Worm (Caenorhabditis elegans) whole organism, late embryonic: ENCODE results near the gene fbxa-56.

Source experiments
- C08G9.2 ChIP-seq: sonication (generic microtip); optimal IDR thresholded peaks from 2 replicates; lab custom pipeline; 2016; ENCODE audit warnings: mild to moderate bottlenecking, missing genetic modification characterization, moderate library complexity, missing compliant biosample characterization
- C38D4.7 ChIP-seq: fragments of 200-800 bp; sonication (Bioruptor generic); optimal IDR thresholded peaks from 2 replicates; lab custom pipeline; 2018; ENCODE audit warnings: mild to moderate bottlenecking, missing genetic modification characterization, moderate library complexity, missing compliant biosample characterization
- F13H6.1 ChIP-seq: sonication (generic microtip); optimal IDR thresholded peaks from 2 replicates; lab custom pipeline; 2016; ENCODE audit warnings: missing genetic modification characterization, missing compliant biosample characterization
- K09A11.1 ChIP-seq: sonication (generic microtip); optimal IDR thresholded peaks from 2 replicates; lab custom pipeline; 2017; ENCODE audit warnings: antibody characterized with exemption, mild to moderate bottlenecking, missing genetic modification characterization, missing compliant biosample characterization; ENCODE audit not compliant: insufficient read depth
- T23F11.4 ChIP-seq: fragments of 200-800 bp; sonication (Bioruptor generic); optimal IDR thresholded peaks from 2 replicates; lab custom pipeline; 2018; ENCODE audit warnings: mild to moderate bottlenecking, missing genetic modification characterization, missing compliant biosample characterization
- ama-1 ChIP-seq: fragments of 150-350 bp; optimal IDR thresholded peaks from 2 replicates; lab custom pipeline; 2014
- ceh-14 ChIP-seq: sonication (generic microtip); optimal IDR thresholded peaks from 2 replicates; lab custom pipeline; 2016; ENCODE audit warnings: missing genotype, missing genetic modification characterization, missing compliant biosample characterization
- ceh-18 ChIP-seq: sonication (generic microtip); optimal IDR thresholded peaks from 2 replicates; lab custom pipeline; 2016; ENCODE audit warnings: missing genetic modification characterization, missing compliant biosample characterization
- ceh-2 ChIP-seq: sonication (generic microtip); optimal IDR thresholded peaks from 2 replicates; lab custom pipeline; 2016; ENCODE audit warnings: missing genotype, missing genetic modification characterization, missing compliant biosample characterization
- ceh-24 ChIP-seq: sonication (generic microtip); optimal IDR thresholded peaks from 2 replicates; lab custom pipeline; 2016; ENCODE audit warnings: mild to moderate bottlenecking, missing genetic modification characterization, missing compliant biosample characterization
- ceh-30 ChIP-seq: fragments of 150-350 bp; optimal IDR thresholded peaks from 2 replicates; lab custom pipeline; 2014; ENCODE audit warnings: missing biosample characterization, missing genetic modification characterization
- ceh-31 ChIP-seq: sonication (generic microtip); optimal IDR thresholded peaks from 2 replicates; lab custom pipeline; 2016; ENCODE audit warnings: missing genetic modification characterization, missing compliant biosample characterization
- ceh-45 ChIP-seq: fragments of 200-800 bp; sonication (Bioruptor generic); IDR thresholded peaks from 2 replicates; pipeline ENCODE4 v1.3.6; 2022; ENCODE audit warnings: missing genetic modification reagents, missing genetic modification characterization, missing compliant biosample characterization
- ceh-48 ChIP-seq: sonication (generic microtip); optimal IDR thresholded peaks from 2 replicates; lab custom pipeline; 2016; ENCODE audit warnings: missing genetic modification characterization, inconsistent platforms, missing compliant biosample characterization
- ceh-6 ChIP-seq: fragments of 200-800 bp; sonication (Bioruptor generic); optimal IDR thresholded peaks from 2 replicates; lab custom pipeline; 2018; ENCODE audit warnings: mild to moderate bottlenecking, missing genetic modification characterization, missing compliant biosample characterization
- ceh-9 ChIP-seq: sonication (generic microtip); optimal IDR thresholded peaks from 2 replicates; lab custom pipeline; 2016; ENCODE audit warnings: mild to moderate bottlenecking, missing genetic modification characterization, inconsistent platforms, missing compliant biosample characterization
- che-1 ChIP-seq: sonication (generic microtip); optimal IDR thresholded peaks from 2 replicates; lab custom pipeline; 2016; ENCODE audit warnings: mild to moderate bottlenecking, missing genetic modification characterization, missing compliant biosample characterization
- dmd-4 ChIP-seq: sonication (generic microtip); optimal IDR thresholded peaks from 2 replicates; lab custom pipeline; 2016; ENCODE audit warnings: borderline replicate concordance, missing genetic modification characterization, missing compliant biosample characterization
- dve-1 ChIP-seq: sonication (generic microtip); optimal IDR thresholded peaks from 2 replicates; lab custom pipeline; 2017; ENCODE audit warnings: antibody characterized with exemption, mild to moderate bottlenecking, missing genetic modification characterization, missing compliant biosample characterization
- elt-2 ChIP-seq: sonication (generic microtip); optimal IDR thresholded peaks from 2 replicates; lab custom pipeline; 2016; ENCODE audit warnings: missing genetic modification reagents, missing genetic modification characterization, missing compliant biosample characterization
- ets-4 ChIP-seq: sonication (generic microtip); optimal IDR thresholded peaks from 2 replicates; lab custom pipeline; 2016; ENCODE audit warnings: missing genetic modification characterization, missing compliant biosample characterization
- fax-1 ChIP-seq: sonication (generic microtip); optimal IDR thresholded peaks from 2 replicates; lab custom pipeline; 2016; ENCODE audit warnings: missing genotype, missing genetic modification characterization, missing compliant biosample characterization
- fkh-10 ChIP-seq: fragments of 150-350 bp; optimal IDR thresholded peaks from 2 replicates; lab custom pipeline; 2014; ENCODE audit warnings: missing biosample characterization, missing genetic modification reagents, missing genetic modification characterization
- hlh-13 ChIP-seq: fragments of 200-800 bp; sonication (Bioruptor generic); optimal IDR thresholded peaks from 2 replicates; lab custom pipeline; 2018; ENCODE audit warnings: mild to moderate bottlenecking, missing genetic modification characterization, missing compliant biosample characterization
- hlh-30 ChIP-seq: sonication (generic microtip); optimal IDR thresholded peaks from 2 replicates; lab custom pipeline; 2017; ENCODE audit warnings: antibody characterized with exemption, missing genetic modification characterization, missing compliant biosample characterization; ENCODE audit not compliant: insufficient read depth
- madf-2 ChIP-seq: sonication (generic microtip); optimal IDR thresholded peaks from 2 replicates; lab custom pipeline; 2017; ENCODE audit warnings: missing genetic modification characterization, missing compliant biosample characterization
- mec-3 ChIP-seq: sonication (generic microtip); optimal IDR thresholded peaks from 2 replicates; lab custom pipeline; 2016; ENCODE audit warnings: borderline replicate concordance, missing genetic modification characterization, missing compliant biosample characterization
- nfya-1 ChIP-seq: sonication (generic microtip); optimal IDR thresholded peaks from 2 replicates; lab custom pipeline; 2017; ENCODE audit warnings: missing genetic modification characterization, mild to moderate bottlenecking, missing compliant biosample characterization, antibody characterized with exemption, moderate library complexity
- nhr-11 ChIP-seq: fragments of 150-350 bp; optimal IDR thresholded peaks from 2 replicates; lab custom pipeline; 2014; ENCODE audit warnings: missing biosample characterization, missing genetic modification characterization
- nhr-232 ChIP-seq: sonication (generic microtip); optimal IDR thresholded peaks from 2 replicates; lab custom pipeline; 2016; ENCODE audit warnings: missing genetic modification characterization, missing compliant biosample characterization
- pqm-1 ChIP-seq: sonication (generic microtip); optimal IDR thresholded peaks from 2 replicates; lab custom pipeline; 2016; ENCODE audit warnings: missing genetic modification characterization, missing compliant biosample characterization
- rnt-1 ChIP-seq: sonication (generic microtip); optimal IDR thresholded peaks from 2 replicates; lab custom pipeline; 2016; ENCODE audit warnings: missing genetic modification characterization, missing compliant biosample characterization
- sox-2 ChIP-seq: fragments of 200-800 bp; sonication (Bioruptor generic); IDR thresholded peaks from 2 replicates; pipeline ENCODE4 v1.3.6; 2022; ENCODE audit warnings: missing genetic modification reagents, missing genetic modification characterization, missing compliant biosample characterization
- sox-4 ChIP-seq: sonication (generic microtip); optimal IDR thresholded peaks from 2 replicates; lab custom pipeline; 2017; ENCODE audit warnings: mild to moderate bottlenecking, missing genetic modification characterization, inconsistent platforms, missing compliant biosample characterization
- syd-9 ChIP-seq: sonication (generic microtip); optimal IDR thresholded peaks from 2 replicates; lab custom pipeline; 2016; ENCODE audit warnings: mild to moderate bottlenecking, missing genetic modification characterization, moderate library complexity, missing compliant biosample characterization
- tbx-2 ChIP-seq: sonication (generic microtip); optimal IDR thresholded peaks from 2 replicates; lab custom pipeline; 2016; ENCODE audit warnings: missing genetic modification characterization, missing compliant biosample characterization
- ttx-3 ChIP-seq: sonication (generic microtip); optimal IDR thresholded peaks from 2 replicates; lab custom pipeline; 2016; ENCODE audit warnings: missing genetic modification reagents, missing genetic modification characterization, missing compliant biosample characterization
- unc-3 ChIP-seq, 2 experiments: fragments of 200-800 bp in 1 of 2; sonication (Bioruptor generic) in 1 of 2; sonication (generic microtip) in 1 of 2; conservative IDR thresholded peaks in 1 of 2; optimal IDR thresholded peaks in 1 of 2; 2 replicates each; pipeline versions ENCODE4 v1.3.6 to Lab custom; 2016 to 2022; ENCODE audit warnings: missing compliant biosample characterization in 2 of 2, missing genetic modification characterization in 2 of 2, missing genetic modification reagents in 1 of 2
- unc-42 ChIP-seq: sonication (generic microtip); optimal IDR thresholded peaks from 2 replicates; lab custom pipeline; 2016; ENCODE audit warnings: missing genotype, missing genetic modification characterization, missing compliant biosample characterization
- unc-55 ChIP-seq: sonication (generic microtip); optimal IDR thresholded peaks from 2 replicates; lab custom pipeline; 2017; ENCODE audit warnings: missing biosample characterization, missing genetic modification reagents, missing genetic modification characterization
- zip-5 ChIP-seq: sonication (generic microtip); optimal IDR thresholded peaks from 2 replicates; lab custom pipeline; 2016; ENCODE audit warnings: missing genetic modification characterization, missing compliant biosample characterization

fbxa-56 gene

DNA sequence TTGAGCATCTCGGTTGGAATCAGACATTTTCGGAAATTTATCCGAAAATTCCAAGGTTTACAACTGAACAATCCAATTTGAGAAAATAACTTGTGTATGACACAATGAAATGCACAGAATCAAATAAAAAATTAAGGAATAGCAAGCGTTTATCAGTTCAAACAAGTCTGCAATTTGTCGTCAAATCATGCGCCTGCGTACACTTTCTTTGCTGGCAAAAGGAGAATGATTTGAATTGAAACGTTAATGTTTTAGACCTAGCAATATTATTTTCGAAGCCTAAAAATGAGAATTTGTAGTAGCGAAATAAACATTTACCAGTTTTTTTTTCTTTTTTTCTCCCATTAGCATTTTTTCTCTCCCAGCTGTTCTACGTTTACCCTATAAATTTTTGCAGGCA is 12.6 kb upstream of the fbxa-56 start, which contains the start of the genes fbxa-67 and fbxa-11:
Gene fbxa-67 (minus strand): TSS at position 199 of the 400 bp plus-strand sequence.
Gene fbxa-11 (plus strand): TSS at position 398 of the 400 bp plus-strand sequence.
- TF ChIP-seq tbx-2 (tag; lab: Kevin White, UChicago) (no peak), ets-4 (tag; lab: Kevin White, UChicago) (no peak)

DNA sequence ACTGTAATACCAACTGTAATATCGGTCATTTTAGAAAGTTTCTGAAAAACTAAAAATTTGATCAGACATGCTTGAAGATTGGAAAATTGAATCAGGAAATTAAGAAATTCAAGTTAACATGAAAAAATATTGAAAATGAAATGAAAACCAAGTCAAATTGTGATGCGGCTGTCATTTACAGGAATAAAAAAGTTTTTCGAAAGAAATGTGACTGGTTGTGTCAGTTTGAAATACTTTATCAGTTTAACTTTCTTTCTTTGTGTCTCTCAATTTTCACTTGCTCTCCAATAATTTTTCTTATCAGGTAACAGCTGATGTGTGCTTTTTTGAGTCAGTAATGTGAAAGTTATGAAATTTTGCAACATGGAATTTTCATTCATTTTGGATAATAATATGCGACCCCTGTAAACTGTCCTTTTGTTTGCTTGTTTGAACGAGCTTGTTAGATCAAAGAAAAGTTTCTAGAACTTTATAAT is 8.4 kb upstream of the fbxa-56 start, which contains the start of gene fbxa-60:
Gene fbxa-60 (minus strand): TSS at position 51 of the 476 bp plus-strand sequence.
- TF ChIP-seq dve-1 (tag; lab: Kevin White, UChicago) = no peak
- TF ChIP-seq syd-9 (tag; lab: Kevin White, UChicago) = no peak
- TF ChIP-seq zip-5 = no peak
- no peak for TF ChIP-seq C38D4.7 (GFP tag; lab: Kevin White, UChicago)
- TF ChIP-seq madf-2 = no peak
- TF ChIP-seq ceh-14 (tag; lab: Kevin White, UChicago) = no peak
- TF ChIP-seq ceh-24 (tag; lab: Kevin White, UChicago) = no peak
- TF ChIP-seq hlh-30 (tag; lab: Kevin White, UChicago) = no peak
- no peak for TF ChIP-seq ceh-6
- TF ChIP-seq dmd-4 = no peak
- TF ChIP-seq unc-42 (tag; lab: Kevin White, UChicago) = no peak
- TF ChIP-seq unc-55 (GFP tag; lab: Kevin White, UChicago) = no peak
- TF ChIP-seq sox-4 (tag; lab: Kevin White, UChicago) = no peak

DNA sequence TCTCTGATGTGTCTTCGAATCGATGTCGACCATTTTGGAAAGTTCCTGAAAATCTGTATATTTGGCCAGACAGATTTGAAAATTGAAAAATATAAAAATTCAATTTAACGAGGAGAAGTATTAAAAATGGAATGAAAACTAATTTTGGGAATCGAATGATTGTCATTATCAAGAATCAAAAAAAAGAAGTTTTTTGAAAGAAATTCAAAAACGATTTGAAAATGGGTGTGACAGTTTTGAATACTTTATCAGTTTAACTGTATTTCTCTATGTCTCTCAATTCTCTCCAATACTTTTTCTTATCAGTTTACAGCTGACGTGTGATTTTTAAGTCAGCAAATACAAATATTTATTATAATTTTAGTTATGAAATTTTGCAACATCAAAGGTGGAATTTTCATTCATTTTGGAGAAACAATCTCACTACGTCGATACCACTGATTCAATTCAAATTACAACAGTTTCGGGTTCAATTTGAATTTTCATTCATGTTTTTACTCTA is 5.6 kb upstream of the fbxa-56 start, which contains the start of gene fbxa-59:
Gene fbxa-59 (minus strand): TSS at position 51 of the 502 bp plus-strand sequence.
- no peak for TF ChIP-seq dmd-4
- TF ChIP-seq elt-2 (tag; lab: Kevin White, UChicago) = peak; percentile 16
- no peak for TF ChIP-seq hlh-30 (tag; lab: Kevin White, UChicago)
- TF ChIP-seq ceh-30 (tag; lab: Kevin White, UChicago) = no peak
- no peak for TF ChIP-seq F13H6.1 (tag; lab: Kevin White, UChicago)

DNA sequence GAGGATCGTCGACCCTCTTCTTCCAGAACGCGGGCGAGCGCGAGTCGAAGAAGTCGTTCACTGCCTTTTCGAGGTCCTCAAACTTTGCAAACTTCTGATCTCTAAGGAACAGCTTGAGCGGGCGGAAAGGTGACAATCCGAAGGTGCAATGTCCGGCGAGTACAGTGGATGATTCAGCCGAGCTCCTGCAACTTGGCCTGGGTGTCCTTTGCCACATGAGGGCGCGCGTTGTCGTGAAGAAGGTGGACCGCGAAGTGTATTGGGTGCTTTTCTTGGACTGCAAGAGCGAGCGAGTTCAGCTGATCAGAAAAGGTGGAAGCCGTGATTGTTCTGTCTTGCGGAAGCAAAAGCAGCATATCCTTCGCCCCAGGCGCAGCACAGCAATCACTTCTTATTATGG is 4.1 kb upstream of the fbxa-56 start:
- TF ChIP-seq unc-42 (tag; lab: Kevin White, UChicago) = no peak
- TF ChIP-seq ama-1 (lab: Kevin White, UChicago) = no peak
- no peak for TF ChIP-seq fkh-10 (GFP tag; lab: Kevin White, UChicago)
- TF ChIP-seq tbx-2 (tag; lab: Kevin White, UChicago) = no peak
- TF ChIP-seq mec-3 = no peak
- TF ChIP-seq hlh-13 = no peak
- no peak for TF ChIP-seq ceh-18 (tag; lab: Kevin White, UChicago)
- TF ChIP-seq unc-3 (GFP tag; conservative IDR thresholded peaks at IDR 0.05; lab: Robert Waterston, UW) = no peak
- TF ChIP-seq unc-3 (tag; optimal IDR thresholded peaks at IDR 0.05; lab: Kevin White, UChicago) = no peak
- TF ChIP-seq C08G9.2 (tag; lab: Kevin White, UChicago) = no peak
- no peak for TF ChIP-seq ttx-3 (tag; lab: Kevin White, UChicago)
- no peak for TF ChIP-seq pqm-1
- no peak for TF ChIP-seq sox-2 (GFP tag; lab: Robert Waterston, UW)
- TF ChIP-seq sox-4 (tag; lab: Kevin White, UChicago) = no peak
- TF ChIP-seq nfya-1 (tag; lab: Kevin White, UChicago) = no peak
- no peak for TF ChIP-seq syd-9 (tag; lab: Kevin White, UChicago)

DNA sequence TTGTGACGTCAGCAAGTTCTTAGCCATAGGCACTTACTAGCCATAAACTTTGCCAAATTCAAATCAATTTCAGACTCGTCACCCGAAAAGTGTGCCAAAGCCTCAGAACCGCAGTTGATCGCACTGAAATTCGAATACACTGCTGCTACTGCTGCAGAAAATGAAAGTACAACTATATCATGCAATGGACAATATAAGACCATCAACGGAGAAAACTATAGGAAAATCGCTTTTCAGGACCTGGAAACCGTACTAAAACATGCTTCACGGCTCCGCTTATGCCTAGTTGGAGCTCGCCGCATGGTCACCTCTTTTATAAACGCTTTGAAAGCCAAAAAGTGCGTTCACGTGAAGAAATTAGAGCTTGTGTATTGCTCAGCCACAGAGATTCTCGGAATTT is 708 bp upstream of the fbxa-56 start, which contains the start of gene fbxa-22:
Gene fbxa-22 (plus strand): TSS at position 301 of the 400 bp plus-strand sequence.
- no peak for TF ChIP-seq sox-2 (GFP tag; lab: Robert Waterston, UW)
- no peak for TF ChIP-seq K09A11.1 (tag; lab: Kevin White, UChicago)
- no peak for TF ChIP-seq syd-9 (tag; lab: Kevin White, UChicago)
- TF ChIP-seq rnt-1 (tag; lab: Kevin White, UChicago) = no peak
- TF ChIP-seq ceh-2 = no peak
- no peak for TF ChIP-seq fax-1 (tag; lab: Kevin White, UChicago)
- no peak for TF ChIP-seq che-1 (tag; lab: Kevin White, UChicago)
- no peak for TF ChIP-seq ceh-45 (GFP tag; lab: Robert Waterston, UW)
- TF ChIP-seq hlh-30 (tag; lab: Kevin White, UChicago) = no peak
- no peak for TF ChIP-seq nhr-11 (tag; lab: Kevin White, UChicago)
- TF ChIP-seq ceh-48 (tag; lab: Kevin White, UChicago) = no peak
- TF ChIP-seq T23F11.4 = no peak
- no peak for TF ChIP-seq ceh-9
- TF ChIP-seq ceh-31 (tag; lab: Kevin White, UChicago) = no peak
- no peak for TF ChIP-seq nhr-232 (tag; lab: Kevin White, UChicago)
- TF ChIP-seq unc-55 (GFP tag; lab: Kevin White, UChicago) = no peak
